Fruit fly (Drosophila melanogaster): ENCODE results near the gene CG1428.

DNA sequence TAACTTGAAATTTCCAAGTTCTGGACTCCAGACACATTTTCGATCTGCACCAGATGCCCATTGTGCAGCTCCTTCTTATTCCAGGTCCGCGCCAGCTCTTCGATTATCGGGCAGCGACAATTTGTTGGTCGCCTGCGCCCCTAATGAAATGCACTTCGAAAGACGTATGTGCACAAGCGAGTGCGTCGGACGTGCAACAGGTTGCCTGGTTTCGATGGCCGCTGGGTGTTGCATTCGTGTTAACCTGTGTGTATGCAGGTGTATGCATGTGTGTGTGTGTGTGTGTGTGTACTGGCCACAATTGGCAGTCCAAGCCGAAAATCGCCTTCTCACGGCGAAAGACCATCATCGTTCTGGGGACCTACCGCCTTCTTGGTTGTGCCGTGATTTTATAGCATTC, 45.5 kb upstream of the CG1428 start:
- TF ChIP-seq CG14711 (tag; optimal IDR thresholded peaks at IDR 0.05): no peak
- no peak for TF ChIP-seq Hr96 (GFP tag; optimal IDR thresholded peaks at IDR 0.05)
- TF ChIP-seq CG1620 (GFP tag; optimal IDR thresholded peaks at IDR 0.05): no peak
- no peak for TF ChIP-seq pad (GFP tag; optimal IDR thresholded peaks at IDR 0.05)
- no peak for TF ChIP-seq cnc (optimal IDR thresholded peaks at IDR 0.05)
- TF ChIP-seq bab1 (GFP tag; optimal IDR thresholded peaks at IDR 0.05): no peak
- no peak for TF ChIP-seq CG5204 (GFP tag; optimal IDR thresholded peaks at IDR 0.05)
- TF ChIP-seq Crg-1 (GFP tag; optimal IDR thresholded peaks at IDR 0.05): no peak
- no peak for TF ChIP-seq kay (GFP tag; ENCODE audit: borderline replicate concordance)
- TF ChIP-seq ovo (GFP tag; optimal IDR thresholded peaks at IDR 0.05): no peak
- TF ChIP-seq toe (GFP tag; optimal IDR thresholded peaks at IDR 0.05): no peak
- no peak for TF ChIP-seq Clk (GFP tag; optimal IDR thresholded peaks at IDR 0.05)
